Fruit fly (Drosophila melanogaster): ENCODE data around the gene Cmtr1.

Gene Cmtr1

dm6 chrX:4100824-4101368 is at the start of gene Cmtr1, which contains the start of gene CG15375:
TSS of gene Cmtr1 (minus strand) at chrX:4101031.
TSS of gene CG15375 (plus strand) at chrX:4101318.
- no peak for TF ChIP-seq CG9948 (tag; optimal IDR thresholded peaks at IDR 0.05)
- no peak for TF ChIP-seq D1 (tag; optimal IDR thresholded peaks at IDR 0.05)
- no peak for TF ChIP-seq Pif1A (GFP tag; optimal IDR thresholded peaks at IDR 0.05)
- no peak for TF ChIP-seq CG13204 (GFP tag; optimal IDR thresholded peaks at IDR 0.05)
- no peak for TF ChIP-seq CG8301 (tag; optimal IDR thresholded peaks at IDR 0.05)
- TF ChIP-seq CG12605 (GFP tag; IDR thresholded peaks at IDR 0.05) = no peak
- TF ChIP-seq EcR (GFP tag; optimal IDR thresholded peaks at IDR 0.05) = no peak
- TF ChIP-seq fd96Ca (GFP tag; IDR thresholded peaks at IDR 0.05) = no peak
- TF ChIP-seq Snoo (tag; optimal IDR thresholded peaks at IDR 0.05) = no peak
- no peak for TF ChIP-seq gl (tag; optimal IDR thresholded peaks at IDR 0.05)
- TF ChIP-seq CG4496 (GFP tag; IDR thresholded peaks at IDR 0.05) = no peak
- TF ChIP-seq CG8159 (tag; optimal IDR thresholded peaks at IDR 0.05) = no peak
- TF ChIP-seq rn (GFP tag; IDR thresholded peaks at IDR 0.05) = no peak

- no peak for TF ChIP-seq CG34367 (tag; optimal IDR thresholded peaks at IDR 0.05)
Observed at dm6 chrX:4139043-4139442, 38.2 kb upstream of the Cmtr1 start.

dm6 chrX:4131049-4131629 is 30.3 kb upstream of the Cmtr1 start, which contains the start of gene GlcAT-I:
TSS of gene GlcAT-I (plus strand) at chrX:4131211.
- TF ChIP-seq Ets98B (GFP tag; IDR thresholded peaks at IDR 0.05) (no peak), CG13204 (GFP tag; optimal IDR thresholded peaks at IDR 0.05) (no peak), CG12605 (GFP tag; IDR thresholded peaks at IDR 0.05) (no peak), CG9948 (tag; optimal IDR thresholded peaks at IDR 0.05) (no peak), CG17806 (tag; optimal IDR thresholded peaks at IDR 0.05) (no peak), CG32121 (GFP tag; IDR thresholded peaks at IDR 0.05) (no peak), fd96Ca (GFP tag; IDR thresholded peaks at IDR 0.05) (no peak), CG10348 (GFP tag; IDR thresholded peaks at IDR 0.05) (no peak), CG34367 (tag; optimal IDR thresholded peaks at IDR 0.05) (no peak), Pif1B (GFP tag; optimal IDR thresholded peaks at IDR 0.05) (no peak), CG8159 (tag; optimal IDR thresholded peaks at IDR 0.05) (no peak)

DNA sequence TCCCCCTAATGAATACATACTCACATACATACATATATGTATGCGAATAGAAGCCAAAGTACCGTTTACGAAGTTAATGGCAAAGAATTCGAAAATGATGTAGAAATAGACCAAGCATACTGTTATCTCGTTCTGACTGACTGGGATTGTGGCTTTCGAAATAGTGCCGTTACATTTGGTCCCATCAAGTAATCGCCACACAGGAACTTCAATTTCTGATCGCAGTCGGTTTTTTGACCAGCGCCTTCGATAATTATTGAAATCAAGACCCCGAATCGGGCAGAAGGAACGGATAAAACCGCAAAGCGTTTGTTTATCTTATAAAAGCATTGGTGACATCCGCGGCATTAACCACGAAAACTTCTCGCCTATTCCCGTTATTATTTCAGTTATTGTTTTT is 18.8 kb upstream of the Cmtr1 start:
- TF ChIP-seq CG13204 (GFP tag; optimal IDR thresholded peaks at IDR 0.05) = no peak
- no peak for TF ChIP-seq D1 (tag; optimal IDR thresholded peaks at IDR 0.05)
- no peak for TF ChIP-seq Pif1A (GFP tag; optimal IDR thresholded peaks at IDR 0.05)
- no peak for TF ChIP-seq gl (tag; optimal IDR thresholded peaks at IDR 0.05)
- TF ChIP-seq rn (GFP tag; IDR thresholded peaks at IDR 0.05) = no peak

- TF ChIP-seq CG14655 (GFP tag; optimal IDR thresholded peaks at IDR 0.05) = no peak
- no peak for TF ChIP-seq CG8159 (tag; optimal IDR thresholded peaks at IDR 0.05)
- TF ChIP-seq CG9948 (tag; optimal IDR thresholded peaks at IDR 0.05) = no peak
- no peak; the same call in 1 of the 2 replicates for TF ChIP-seq Ets98B (GFP tag; IDR thresholded peaks at IDR 0.05)
- no peak for TF ChIP-seq rn (GFP tag; IDR thresholded peaks at IDR 0.05)
- TF ChIP-seq Snoo (tag; optimal IDR thresholded peaks at IDR 0.05) = peak; percentile 3
- TF ChIP-seq EcR (GFP tag; optimal IDR thresholded peaks at IDR 0.05) = peak; percentile 55
- no peak for TF ChIP-seq CG13204 (GFP tag; optimal IDR thresholded peaks at IDR 0.05)
- no peak for TF ChIP-seq D1 (tag; optimal IDR thresholded peaks at IDR 0.05)
- no peak for TF ChIP-seq CG15710 (tag; optimal IDR thresholded peaks at IDR 0.05)
- TF ChIP-seq fd96Ca (GFP tag; IDR thresholded peaks at IDR 0.05) = no peak
- no peak for TF ChIP-seq CG32121 (GFP tag; IDR thresholded peaks at IDR 0.05)
- no peak for TF ChIP-seq gl (tag; optimal IDR thresholded peaks at IDR 0.05)
- TF ChIP-seq CG4496 (GFP tag; IDR thresholded peaks at IDR 0.05) = peak; percentile 57; the same call in 2 of the 3 replicates
- TF ChIP-seq CG8301 (tag; optimal IDR thresholded peaks at IDR 0.05) = no peak
- TF ChIP-seq CG17806 (tag; optimal IDR thresholded peaks at IDR 0.05) = no peak
- no peak for TF ChIP-seq CG10348 (GFP tag; IDR thresholded peaks at IDR 0.05)
- TF ChIP-seq CG34367 (tag; optimal IDR thresholded peaks at IDR 0.05) = no peak
- TF ChIP-seq Pif1A (GFP tag; optimal IDR thresholded peaks at IDR 0.05) = no peak
- TF ChIP-seq Pif1B (GFP tag; optimal IDR thresholded peaks at IDR 0.05) = peak; percentile 21
- no peak for TF ChIP-seq CG12605 (GFP tag; IDR thresholded peaks at IDR 0.05)
Observed at dm6 chrX:4116834-4117736, 16.3 kb upstream of the Cmtr1 start, which contains the start of the genes tyf and Tip60. TSS of gene tyf (plus strand) at chrX:4117020. TSS of gene Tip60 (minus strand) at chrX:4117487.

dm6 chrX:4113698-4114216 is 12.9 kb upstream of the Cmtr1 start, which contains the start of the genes dgt4 and Nsun2:
TSS of gene dgt4 (plus strand) at chrX:4113701.
TSS of gene Nsun2 (minus strand) at chrX:4113734.
- TF ChIP-seq CG32121 (GFP tag; IDR thresholded peaks at IDR 0.05) (no peak), rn (GFP tag; IDR thresholded peaks at IDR 0.05) (no peak), CG10348 (GFP tag; IDR thresholded peaks at IDR 0.05) (no peak), gl (tag; optimal IDR thresholded peaks at IDR 0.05) (no peak), CG12605 (GFP tag; IDR thresholded peaks at IDR 0.05) (no peak), CG4496 (GFP tag; IDR thresholded peaks at IDR 0.05) (no peak)
